Worm (Caenorhabditis elegans): Measurements from ENCODE around the gene bre-5.

Gene bre-5

DNA sequence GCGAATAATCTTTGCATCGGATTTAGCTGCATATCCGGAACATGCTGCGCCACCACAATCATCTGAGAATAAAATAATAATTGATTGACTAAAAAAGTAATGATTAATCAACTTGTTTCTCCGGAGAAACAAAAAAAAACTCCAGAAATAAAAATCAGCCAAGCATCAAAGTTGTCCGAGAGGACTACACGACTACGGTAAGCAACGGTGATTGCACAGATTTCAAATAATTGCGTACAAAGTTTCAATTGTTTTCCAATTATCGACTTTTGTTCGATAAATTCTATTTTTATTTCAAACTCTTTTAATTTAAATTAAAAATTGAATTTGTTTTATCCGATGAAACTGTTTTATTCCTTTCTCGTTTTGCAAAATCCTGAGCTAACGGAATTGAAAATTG is 42.4 kb upstream of the bre-5 start, which contains the start of gene cpsf-4:
cpsf-4 (minus strand) TSS at position 62 of the 400 bp plus-strand sequence.
- TF ChIP-seq lsy-2 (tag; optimal IDR thresholded peaks at IDR 0.05), result peak in 1 of 2 experiments; percentile 91
- TF ChIP-seq mes-2 (tag; optimal IDR thresholded peaks at IDR 0.05; ENCODE audit: poor library complexity, severe bottlenecking), result no peak
- TF ChIP-seq duxl-1 (tag; optimal IDR thresholded peaks at IDR 0.05; ENCODE audit: poor library complexity), result no peak
- TF ChIP-seq D1046.2 (GFP tag; IDR thresholded peaks at IDR 0.05), result no peak
- TF ChIP-seq fkh-10 (GFP tag; optimal IDR thresholded peaks at IDR 0.05), result no peak
- no peak for TF ChIP-seq cey-2 (tag; optimal IDR thresholded peaks at IDR 0.05; ENCODE audit: borderline replicate concordance, insufficient read depth)

DNA sequence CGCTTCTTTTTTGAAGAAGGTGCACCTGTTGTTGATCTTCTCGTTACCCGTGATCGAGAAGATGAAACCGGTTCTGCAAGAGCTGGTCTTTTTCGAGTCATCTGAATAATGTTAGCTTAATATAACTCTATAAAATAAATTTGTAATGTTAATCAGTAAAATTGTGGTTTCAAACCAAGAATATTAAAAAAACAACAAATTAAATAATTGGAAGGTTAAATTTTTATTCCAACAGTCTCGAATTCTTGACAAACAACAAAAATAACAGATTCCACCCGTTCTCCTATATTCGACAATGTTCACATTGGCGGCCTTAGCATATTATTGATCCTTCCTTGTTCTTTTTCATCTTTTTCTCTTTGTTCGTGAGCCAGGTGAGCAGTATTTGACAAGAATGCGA is 41.1 kb upstream of the bre-5 start, which contains the start of gene mig-32:
mig-32 (minus strand) TSS at position 101 of the 400 bp plus-strand sequence.
- TF ChIP-seq rbr-2 (tag; optimal IDR thresholded peaks at IDR 0.05), result no peak
- no peak for TF ChIP-seq mes-2 (tag; optimal IDR thresholded peaks at IDR 0.05; ENCODE audit: poor library complexity, severe bottlenecking)
- TF ChIP-seq lim-7 (GFP tag; IDR thresholded peaks at IDR 0.05), result no peak
- no peak for TF ChIP-seq ceh-28 (tag; optimal IDR thresholded peaks at IDR 0.05)
- no peak for TF ChIP-seq dve-1 (tag; optimal IDR thresholded peaks at IDR 0.05; ENCODE audit: insufficient read depth)
- no peak for TF ChIP-seq lin-39 (tag; optimal IDR thresholded peaks at IDR 0.05)
- TF ChIP-seq nhr-42 (GFP tag; IDR thresholded peaks at IDR 0.05), result no peak
- TF ChIP-seq spr-1 (tag; optimal IDR thresholded peaks at IDR 0.05), result no peak
- TF ChIP-seq tra-1 (GFP tag; IDR thresholded peaks at IDR 0.05), result no peak
- no peak for TF ChIP-seq madf-9 (GFP tag; conservative IDR thresholded peaks at IDR 0.05)
- TF ChIP-seq skn-1 (tag; optimal IDR thresholded peaks at IDR 0.05), result no peak

DNA sequence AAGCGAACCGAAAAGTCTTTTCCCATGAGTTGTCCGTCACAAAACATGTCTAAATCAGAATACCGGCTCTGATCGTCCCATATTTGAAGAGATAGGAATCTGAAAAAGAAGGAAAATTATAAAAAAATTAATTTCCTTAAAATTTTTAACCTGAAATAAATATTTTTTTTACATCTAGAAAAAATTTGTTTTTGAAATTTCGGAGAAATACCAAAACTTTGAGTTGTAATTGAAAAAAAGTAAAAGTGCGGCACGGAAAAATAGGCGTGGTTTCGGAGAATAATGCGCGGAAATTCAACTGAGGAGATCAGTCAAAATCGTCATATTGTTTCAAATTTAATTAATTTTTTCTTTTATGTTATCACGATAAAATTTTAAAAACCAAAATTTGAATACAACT is 38.5 kb upstream of the bre-5 start, which contains the start of gene F11A10.6:
F11A10.6 (minus strand) TSS at position 101 of the 400 bp plus-strand sequence.
- TF ChIP-seq F26F4.8 (GFP tag; conservative IDR thresholded peaks at IDR 0.05) (no peak), unc-62 (GFP tag; optimal IDR thresholded peaks at IDR 0.05 in 1 of 2) (peak in 1 of 2 experiments; percentile 38), unc-62 (tag; optimal IDR thresholded peaks at IDR 0.05) (no peak), aha-1 (tag) (no peak)

DNA sequence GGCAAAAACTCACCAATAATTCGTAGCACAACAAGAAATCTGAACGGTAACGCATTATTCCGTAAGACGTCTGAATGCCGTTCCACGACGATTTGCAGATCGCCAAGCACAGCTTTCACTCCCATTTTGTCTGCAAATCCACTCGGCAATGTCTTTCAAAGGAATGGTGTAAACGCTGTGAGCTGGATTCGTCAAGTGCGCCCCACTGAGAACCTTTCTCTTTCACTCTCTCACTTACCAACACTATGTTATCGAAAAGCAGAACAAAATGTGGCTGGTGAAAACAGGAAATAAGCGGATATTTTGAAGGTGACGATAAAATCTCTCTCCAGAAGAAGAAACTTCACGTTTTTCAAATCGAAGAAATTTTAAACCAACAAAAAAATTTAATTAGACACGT is 37.9 kb upstream of the bre-5 start:
- TF ChIP-seq ces-1 (GFP tag; optimal IDR thresholded peaks at IDR 0.05), result no peak
- peak in 1 of 2 experiments; percentile 50 for TF ChIP-seq lsy-2 (tag; optimal IDR thresholded peaks at IDR 0.05)
- no peak for TF ChIP-seq lir-3 (tag; optimal IDR thresholded peaks at IDR 0.05)
- peak; percentile 70 for TF ChIP-seq lin-38 (GFP tag; IDR thresholded peaks at IDR 0.05)
- TF ChIP-seq arid-1 (GFP tag; conservative IDR thresholded peaks at IDR 0.05), result no peak
- TF ChIP-seq R02D3.7 (tag; optimal IDR thresholded peaks at IDR 0.05), result no peak
- TF ChIP-seq aha-1 (tag), result peak; percentile 44
- peak; percentile 16 for TF ChIP-seq nhr-6 (tag; optimal IDR thresholded peaks at IDR 0.05)
- TF ChIP-seq Y48G9A.11 (GFP tag; IDR thresholded peaks at IDR 0.05), result 0 out of 2 replicates have a peak, but pooled peaks have one; percentile 21
- peak in 1 of 2 experiments; percentile 37 for TF ChIP-seq unc-62 (GFP tag; optimal IDR thresholded peaks at IDR 0.05 in 1 of 2)
- TF ChIP-seq unc-62 (tag; optimal IDR thresholded peaks at IDR 0.05), result no peak
- TF ChIP-seq dmd-6 (GFP tag; IDR thresholded peaks at IDR 0.05), result 0 out of 2 replicates have a peak, but pooled peaks have one; percentile 9
- no peak for TF ChIP-seq pha-4 (GFP tag; IDR thresholded peaks at IDR 0.05)
- TF ChIP-seq pha-4 (tag; optimal IDR thresholded peaks at IDR 0.05), result no peak
- TF ChIP-seq ceh-82 (tag; optimal IDR thresholded peaks at IDR 0.05), result no peak
- TF ChIP-seq saeg-2 (GFP tag; IDR thresholded peaks at IDR 0.05), result 0 out of 2 replicates have a peak, but pooled peaks have one; percentile 14
- TF ChIP-seq T20F7.1 (GFP tag; optimal IDR thresholded peaks at IDR 0.05), result no peak
- TF ChIP-seq nhr-11 (tag; optimal IDR thresholded peaks at IDR 0.05), result no peak
- TF ChIP-seq mdl-1 (tag; optimal IDR thresholded peaks at IDR 0.05), result peak in 1 of 2 experiments; percentile 21
- TF ChIP-seq hlh-11 (tag; optimal IDR thresholded peaks at IDR 0.05), result peak; percentile 26
- TF ChIP-seq fkh-10 (GFP tag; optimal IDR thresholded peaks at IDR 0.05), result no peak
- peak; percentile 51 for TF ChIP-seq mep-1 (tag; optimal IDR thresholded peaks at IDR 0.05)
- no peak for TF ChIP-seq lim-7 (GFP tag; IDR thresholded peaks at IDR 0.05)
- TF ChIP-seq mxl-3 (GFP tag; optimal IDR thresholded peaks at IDR 0.05), result peak; percentile 49
- peak; percentile 84 for TF ChIP-seq ama-1 (optimal IDR thresholded peaks at IDR 0.05)
- TF ChIP-seq mes-2 (tag; optimal IDR thresholded peaks at IDR 0.05; ENCODE audit: poor library complexity, severe bottlenecking), result peak; percentile 62
- TF ChIP-seq php-3 (GFP tag; IDR thresholded peaks at IDR 0.05), result 0 out of 2 replicates have a peak, but pooled peaks have one; percentile 15
- no peak for TF ChIP-seq ZK337.2 (GFP tag; IDR thresholded peaks at IDR 0.05)
- TF ChIP-seq dpl-1 (GFP tag; optimal IDR thresholded peaks at IDR 0.05), result peak; percentile 41
- peak; percentile 20 for TF ChIP-seq dve-1 (tag; optimal IDR thresholded peaks at IDR 0.05; ENCODE audit: insufficient read depth)
- TF ChIP-seq daf-16 (GFP tag; optimal IDR thresholded peaks at IDR 0.05), result no peak
- peak; percentile 17 for TF ChIP-seq daf-16 (tag; optimal IDR thresholded peaks at IDR 0.05)

Measured in whole organism, L4 larva.